Worm (Caenorhabditis elegans) whole organism, young adult: ENCODE measurements around the gene Y71H2B.4.

Source experiments
- B0261.1 ChIP-seq: sonication (generic microtip); optimal IDR thresholded peaks from 2 replicates; lab custom pipeline; 2016; ENCODE audit warnings: mild to moderate bottlenecking, missing genetic modification characterization, moderate library complexity, missing compliant biosample characterization
- D2030.7 ChIP-seq: fragments of 200-800 bp; sonication (Bioruptor generic); IDR thresholded peaks from 2 replicates; pipeline ENCODE4 v1.3.6; 2022; ENCODE audit warnings: missing genetic modification reagents, missing genetic modification characterization, missing compliant biosample characterization
- F22D6.2 ChIP-seq: sonication (generic microtip); optimal IDR thresholded peaks from 2 replicates; lab custom pipeline; 2016; ENCODE audit warnings: mild to moderate bottlenecking, missing genetic modification characterization, missing compliant biosample characterization
- F33H1.4 ChIP-seq: fragments of 200-800 bp; sonication (Bioruptor generic); IDR thresholded peaks from 2 replicates; pipeline ENCODE4 v1.3.6; 2022; ENCODE audit warnings: missing genetic modification reagents, missing genetic modification characterization, missing compliant biosample characterization
- K11D2.4 ChIP-seq: fragments of 200-800 bp; sonication (Bioruptor generic); IDR thresholded peaks from 2 replicates; pipeline ENCODE4 v1.3.6; 2022; ENCODE audit warnings: missing genetic modification reagents, missing genetic modification characterization, missing compliant biosample characterization
- Y53G8AR.9 ChIP-seq: fragments of 200-800 bp; sonication (Bioruptor generic); conservative IDR thresholded peaks from 2 replicates; pipeline ENCODE4 v1.3.6; 2022; ENCODE audit warnings: missing genetic modification reagents, missing genetic modification characterization, missing compliant biosample characterization
- Y67H2A.10 ChIP-seq: fragments of 200-800 bp; sonication (Bioruptor generic); conservative IDR thresholded peaks from 2 replicates; pipeline ENCODE4 v1.3.6; 2022; ENCODE audit warnings: missing genetic modification reagents, missing genetic modification characterization, missing compliant biosample characterization
- ZK185.1 ChIP-seq: sonication (generic microtip); optimal IDR thresholded peaks from 2 replicates; lab custom pipeline; 2016; ENCODE audit warnings: mild to moderate bottlenecking, missing genetic modification characterization, missing compliant biosample characterization; ENCODE audit not compliant: poor library complexity, severe bottlenecking
- attf-3 ChIP-seq: fragments of 200-800 bp; sonication (Bioruptor generic); conservative IDR thresholded peaks from 2 replicates; pipeline ENCODE4 v1.3.6; 2022; ENCODE audit warnings: missing genetic modification reagents, missing genetic modification characterization, missing compliant biosample characterization
- attf-5 ChIP-seq: fragments of 200-800 bp; sonication (Bioruptor generic); optimal IDR thresholded peaks from 2 replicates; lab custom pipeline; 2018; ENCODE audit warnings: mild to moderate bottlenecking, missing genetic modification characterization, missing compliant biosample characterization
- ccch-3 ChIP-seq: fragments of 200-800 bp; sonication (Bioruptor generic); optimal IDR thresholded peaks from 2 replicates; lab custom pipeline; 2018; ENCODE audit warnings: mild to moderate bottlenecking, missing genetic modification characterization, missing compliant biosample characterization
- cebp-1 ChIP-seq, 2 experiments: fragments of 200-800 bp in 1 of 2; sonication (Bioruptor generic) in 1 of 2; sonication (generic microtip) in 1 of 2; IDR thresholded peaks in 1 of 2; optimal IDR thresholded peaks in 1 of 2; 2 replicates each; pipeline versions ENCODE4 v1.3.6 to Lab custom; 2017 to 2022; ENCODE audit warnings: missing compliant biosample characterization in 2 of 2, missing genetic modification characterization in 2 of 2, mild to moderate bottlenecking in 1 of 2, missing genetic modification reagents in 1 of 2, moderate library complexity in 1 of 2
- ceh-91 ChIP-seq: fragments of 200-800 bp; sonication (Bioruptor generic); IDR thresholded peaks from 2 replicates; pipeline ENCODE4 v1.3.6; 2022; ENCODE audit warnings: missing genetic modification reagents, missing genetic modification characterization, missing compliant biosample characterization
- dox-1 ChIP-seq: fragments of 200-800 bp; sonication (Bioruptor generic); IDR thresholded peaks from 2 replicates; pipeline ENCODE4 v1.3.6; 2022; ENCODE audit warnings: missing genetic modification reagents, missing genetic modification characterization, missing compliant biosample characterization
- dpl-1 ChIP-seq: fragments of 150-350 bp; optimal IDR thresholded peaks from 2 replicates; lab custom pipeline; 2014; ENCODE audit warnings: missing biosample characterization, missing genetic modification reagents, missing genetic modification characterization
- efl-1 ChIP-seq: fragments of 150-350 bp; optimal IDR thresholded peaks from 2 replicates; lab custom pipeline; 2014; ENCODE audit warnings: missing biosample characterization, missing genetic modification reagents, missing genetic modification characterization
- egl-44 ChIP-seq: fragments of 200-800 bp; sonication (Bioruptor generic); IDR thresholded peaks from 2 replicates; pipeline ENCODE4 v1.3.6; 2022; ENCODE audit warnings: missing genetic modification reagents, missing genetic modification characterization, missing compliant biosample characterization
- ekl-4 ChIP-seq: fragments of 200-800 bp; sonication (Bioruptor generic); IDR thresholded peaks from 2 replicates; pipeline ENCODE4 v1.3.6; 2022; ENCODE audit warnings: missing genetic modification reagents, missing genetic modification characterization, missing compliant biosample characterization
- hmg-1.2 ChIP-seq: fragments of 200-800 bp; sonication (Bioruptor generic); IDR thresholded peaks from 2 replicates; pipeline ENCODE4 v1.3.6; 2022; ENCODE audit warnings: missing genetic modification reagents, missing genetic modification characterization, missing compliant biosample characterization
- hmg-20 ChIP-seq: fragments of 200-800 bp; sonication (Bioruptor generic); IDR thresholded peaks from 2 replicates; pipeline ENCODE4 v1.3.6; 2022; ENCODE audit warnings: missing genetic modification reagents, missing genetic modification characterization, missing compliant biosample characterization
- hsf-1 ChIP-seq: fragments of 200-800 bp; sonication (Bioruptor generic); IDR thresholded peaks from 2 replicates; pipeline ENCODE4 v1.3.6; 2022; ENCODE audit warnings: missing genetic modification reagents, missing genetic modification characterization, missing compliant biosample characterization
- lin-40 ChIP-seq: sonication (generic microtip); optimal IDR thresholded peaks from 2 replicates; lab custom pipeline; 2016; ENCODE audit warnings: missing genetic modification characterization, mild to moderate bottlenecking, missing compliant biosample characterization, missing genotype, missing genetic modification reagents
- lir-1 ChIP-seq: fragments of 200-800 bp; sonication (Bioruptor generic); conservative IDR thresholded peaks from 2 replicates; pipeline ENCODE4 v1.3.6; 2022; ENCODE audit warnings: missing genetic modification reagents, missing genetic modification characterization, missing compliant biosample characterization
- madf-3 ChIP-seq: fragments of 200-800 bp; sonication (Bioruptor generic); IDR thresholded peaks from 2 replicates; pipeline ENCODE4 v1.3.6; 2022; ENCODE audit warnings: missing genetic modification reagents, missing genetic modification characterization, missing compliant biosample characterization
- madf-6 ChIP-seq: fragments of 200-800 bp; sonication (Bioruptor generic); IDR thresholded peaks from 2 replicates; pipeline ENCODE4 v1.3.6; 2022; ENCODE audit warnings: missing genetic modification reagents, missing genetic modification characterization, missing compliant biosample characterization
- madf-8 ChIP-seq: fragments of 200-800 bp; sonication (Bioruptor generic); conservative IDR thresholded peaks from 2 replicates; pipeline ENCODE4 v1.3.6; 2022; ENCODE audit warnings: missing genetic modification reagents, missing genetic modification characterization, missing compliant biosample characterization
- mcd-1 ChIP-seq: fragments of 200-800 bp; sonication (Bioruptor generic); IDR thresholded peaks from 2 replicates; pipeline ENCODE4 v1.3.6; 2022; ENCODE audit warnings: missing genetic modification reagents, missing genetic modification characterization, missing compliant biosample characterization
- nfya-2 ChIP-seq: fragments of 200-800 bp; sonication (Bioruptor generic); IDR thresholded peaks from 2 replicates; pipeline ENCODE4 v1.3.6; 2022; ENCODE audit warnings: missing genetic modification reagents, missing genetic modification characterization, missing compliant biosample characterization
- nhr-120 ChIP-seq: fragments of 200-800 bp; sonication (Bioruptor generic); IDR thresholded peaks from 2 replicates; pipeline ENCODE4 v1.3.6; 2022; ENCODE audit warnings: missing genetic modification characterization, missing compliant biosample characterization
- nhr-80 ChIP-seq: sonication (generic microtip); optimal IDR thresholded peaks from 2 replicates; lab custom pipeline; 2016; ENCODE audit warnings: missing genetic modification characterization, missing compliant biosample characterization
- rcor-1 ChIP-seq: fragments of 200-800 bp; sonication (Bioruptor generic); IDR thresholded peaks from 2 replicates; pipeline ENCODE4 v1.3.6; 2022; ENCODE audit warnings: missing genetic modification reagents, missing genetic modification characterization, missing compliant biosample characterization
- tbp1 ChIP-seq: fragments of 200-800 bp; sonication (Bioruptor generic); optimal IDR thresholded peaks from 2 replicates; lab custom pipeline; 2018; ENCODE audit warnings: mild to moderate bottlenecking, missing genetic modification characterization, missing compliant biosample characterization
- ztf-18 ChIP-seq: sonication (generic microtip); optimal IDR thresholded peaks from 2 replicates; lab custom pipeline; 2016; ENCODE audit warnings: missing genotype, mild to moderate bottlenecking, missing genetic modification characterization, missing compliant biosample characterization
- ztf-28 ChIP-seq: fragments of 200-800 bp; sonication (Bioruptor generic); IDR thresholded peaks from 2 replicates; pipeline ENCODE4 v1.3.6; 2022; ENCODE audit warnings: missing genetic modification reagents, missing genetic modification characterization, missing compliant biosample characterization

The Y71H2B.4 gene

DNA sequence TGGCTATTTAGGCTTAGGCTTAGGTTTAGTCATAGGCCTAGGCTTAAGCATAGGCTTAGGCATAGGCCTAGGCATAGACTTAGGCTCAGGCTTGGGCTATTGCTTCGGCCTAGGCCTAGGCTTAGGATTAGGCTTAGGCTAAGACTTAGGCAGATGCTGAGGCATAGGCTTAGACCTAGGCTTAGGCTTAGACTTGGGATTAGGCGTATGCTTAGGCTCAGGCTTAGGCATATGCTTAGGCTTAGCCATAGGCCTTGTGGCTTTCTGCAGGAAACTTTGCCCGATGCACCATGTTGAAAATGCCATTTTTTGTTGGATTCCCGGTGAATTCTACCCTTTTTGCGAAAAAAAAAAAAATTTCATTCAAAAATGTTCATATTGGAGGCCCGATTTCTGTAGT lies 40.8 kb upstream of the Y71H2B.4 start:
- TF ChIP-seq tbp1 (GFP tag; lab: Kevin White, UChicago) (no peak), Y53G8AR.9 (no peak), madf-3 (GFP tag; lab: Robert Waterston, UW) (no peak), ccch-3 (GFP tag; lab: Kevin White, UChicago) (no peak), ZK185.1 (tag; lab: Kevin White, UChicago) (no peak), B0261.1 (tag; lab: Kevin White, UChicago) (no peak), hmg-20 (GFP tag; lab: Robert Waterston, UW) (no peak), dpl-1 (no peak), Y67H2A.10 (GFP tag; lab: Robert Waterston, UW) (no peak), rcor-1 (GFP tag; lab: Robert Waterston, UW) (no peak), nfya-2 (no peak), mcd-1 (no peak), efl-1 (GFP tag; lab: Kevin White, UChicago) (no peak), nhr-120 (GFP tag; lab: Robert Waterston, UW) (no peak), attf-3 (GFP tag; lab: Robert Waterston, UW) (no peak), ceh-91 (no peak)

DNA sequence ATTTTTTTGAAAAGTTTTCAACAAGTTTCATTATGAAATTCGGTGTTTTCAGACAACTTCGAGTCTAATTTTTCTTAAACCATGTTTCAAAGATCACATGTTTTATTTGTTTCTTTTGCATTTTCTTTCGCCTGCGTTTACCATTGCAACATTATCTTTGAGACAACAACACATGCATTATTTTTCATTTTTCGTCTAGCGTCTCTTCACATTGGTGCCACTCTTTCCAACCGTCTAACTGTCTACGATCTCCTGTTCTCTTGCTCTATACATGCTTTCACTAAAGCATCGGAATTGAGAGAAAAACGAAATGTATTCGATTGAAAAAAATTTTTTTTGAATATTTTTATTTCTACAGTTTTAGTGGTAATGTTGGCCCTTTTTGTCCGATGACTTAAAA lies 40.2 kb upstream of the Y71H2B.4 start:
- TF ChIP-seq nhr-80 (tag; lab: Kevin White, UChicago): peak; percentile 31
- peak; percentile 3 for TF ChIP-seq lin-40
- TF ChIP-seq attf-5 (GFP tag; lab: Kevin White, UChicago): peak; percentile 61
- TF ChIP-seq F22D6.2 (tag; lab: Kevin White, UChicago): no peak
- TF ChIP-seq hmg-1.2: peak; percentile 97
- TF ChIP-seq lir-1 (GFP tag; lab: Robert Waterston, UW): no peak
- no peak for TF ChIP-seq ztf-18 (tag; lab: Kevin White, UChicago)
- TF ChIP-seq cebp-1 (GFP tag; IDR thresholded peaks at IDR 0.05; lab: Robert Waterston, UW): no peak
- peak; percentile 53 for TF ChIP-seq cebp-1 (tag; optimal IDR thresholded peaks at IDR 0.05; lab: Kevin White, UChicago)
- TF ChIP-seq ekl-4: no peak

DNA sequence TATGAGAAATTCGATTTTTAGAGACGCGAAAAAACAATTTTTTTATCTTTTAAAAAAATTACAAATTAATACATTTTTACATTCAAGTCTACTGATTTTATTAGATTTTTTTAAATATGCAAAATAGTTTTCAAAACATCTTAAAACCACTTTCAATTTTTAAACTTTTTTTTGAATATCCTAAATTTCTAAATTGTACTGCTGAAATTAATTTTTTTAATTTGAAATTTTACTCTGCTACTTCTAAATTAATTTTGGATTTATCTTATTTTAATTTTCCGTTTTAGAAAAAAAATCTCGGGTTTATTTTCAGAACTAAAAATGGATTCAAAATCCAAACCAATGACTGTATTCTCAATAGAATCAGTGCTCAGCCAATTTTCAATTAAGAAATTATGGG lies 39.8 kb upstream of the Y71H2B.4 start, which contains the start of gene Y71H2B.8:
Gene Y71H2B.8 (plus strand): TSS at position 301 of the 400 bp plus-strand sequence.
- TF ChIP-seq egl-44: no peak

DNA sequence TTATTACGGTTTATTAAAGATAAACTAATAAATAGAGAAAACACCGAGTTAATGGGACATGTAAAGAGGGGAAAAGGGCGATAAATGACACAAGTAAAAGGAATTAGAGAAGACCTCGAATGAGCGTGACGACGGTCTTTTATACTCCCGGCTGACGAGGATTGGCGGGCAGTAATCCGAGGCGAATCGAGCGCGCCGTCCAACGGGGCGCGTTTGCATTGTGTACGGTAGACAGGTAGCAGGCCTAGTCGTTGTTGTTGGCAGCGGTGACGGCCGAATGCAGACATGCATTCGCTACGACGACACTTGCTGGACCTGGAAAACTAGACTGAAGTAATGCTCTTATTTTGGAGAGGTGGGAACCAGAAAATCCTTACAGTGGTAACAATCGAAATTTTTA lies 35.5 kb upstream of the Y71H2B.4 start:
- TF ChIP-seq hsf-1 (GFP tag; lab: Robert Waterston, UW): 0 out of 2 replicates have a peak, but pooled peaks have one; percentile 17
- peak; percentile 71 for TF ChIP-seq madf-8
- TF ChIP-seq madf-6 (GFP tag; lab: Robert Waterston, UW): peak; percentile 85
- TF ChIP-seq hmg-1.2: 0 out of 2 replicates have a peak, but pooled peaks have one; percentile 6
- 0 out of 2 replicates have a peak, but pooled peaks have one; percentile 18 for TF ChIP-seq K11D2.4
- 0 out of 2 replicates have a peak, but pooled peaks have one; percentile 59 for TF ChIP-seq ztf-28
- TF ChIP-seq dox-1 (GFP tag; lab: Robert Waterston, UW): peak; percentile 57; the same call in 1 of the 2 replicates
- TF ChIP-seq F33H1.4 (GFP tag; lab: Robert Waterston, UW): 0 out of 2 replicates have a peak, but pooled peaks have one; percentile 32
- peak; percentile 58 for TF ChIP-seq mcd-1
- TF ChIP-seq D2030.7 (GFP tag; lab: Robert Waterston, UW): peak; percentile 22; the same call in 1 of the 2 replicates
